Fruit fly (Drosophila melanogaster) whole organism, prepupa: ENCODE results near the gene hh.

ENCODE experiments used
- CG6808 ChIP-seq: fragments of 200-800 bp; sonication (Bioruptor generic); optimal IDR thresholded peaks from 3 replicates; lab custom pipeline; 2017; ENCODE audit warnings: missing biosample characterization, missing genetic modification characterization, mild to moderate bottlenecking, moderate library complexity, missing genetic modification reagents
- CG8319 ChIP-seq: fragments of 200-800 bp; sonication (Bioruptor generic); optimal IDR thresholded peaks from 3 replicates; lab custom pipeline; 2016; ENCODE audit warnings: missing biosample characterization, missing genetic modification characterization
- Lpt ChIP-seq: fragments of 200-800 bp; sonication (Bioruptor generic); optimal IDR thresholded peaks from 3 replicates; lab custom pipeline; 2016; ENCODE audit warnings: missing biosample characterization, missing genetic modification characterization
- Smox ChIP-seq: fragments of 200-800 bp; sonication (Bioruptor generic); optimal IDR thresholded peaks from 3 replicates; lab custom pipeline; 2016; ENCODE audit warnings: missing biosample characterization, missing genetic modification characterization
- esn ChIP-seq: fragments of 200-800 bp; sonication (Bioruptor generic); optimal IDR thresholded peaks from 2 replicates; lab custom pipeline; 2016; ENCODE audit warnings: missing biosample characterization, mild to moderate bottlenecking, missing genetic modification characterization, moderate library complexity

DNA sequence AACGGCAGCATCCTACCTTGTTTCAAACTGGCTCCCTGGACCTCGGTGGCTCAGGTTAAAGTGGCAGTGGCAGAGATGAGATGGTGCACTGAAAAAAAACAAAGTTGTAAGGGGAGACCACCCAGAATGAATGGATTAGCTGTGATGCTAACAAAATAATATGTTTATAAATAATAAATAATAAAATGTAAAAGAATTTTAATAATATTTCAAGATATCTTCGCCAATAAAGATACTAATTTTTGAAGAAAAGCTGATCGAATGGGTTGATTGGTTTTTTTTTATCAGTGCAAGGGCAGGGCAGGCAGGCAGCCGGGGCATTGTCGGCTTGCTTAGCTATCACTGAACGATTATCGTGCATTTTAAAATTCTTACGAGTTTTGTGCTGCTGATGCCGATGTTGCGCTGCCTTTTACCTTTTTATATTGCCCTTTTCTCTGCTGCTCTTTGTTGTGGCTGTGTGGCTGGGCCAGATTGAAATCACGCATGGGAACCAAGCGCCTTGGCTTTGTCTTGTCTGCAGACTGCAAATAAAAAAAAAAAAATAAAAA lies 7.4 kb upstream of the hh start:
- no peak for TF ChIP-seq Smox (GFP tag; lab: Kevin White, UChicago)
- TF ChIP-seq CG8319 = peak; percentile 24
- peak; percentile 85 for TF ChIP-seq esn (GFP tag; lab: Kevin White, UChicago)
- peak; percentile 92 for TF ChIP-seq CG6808 (GFP tag; lab: Kevin White, UChicago)
- TF ChIP-seq Lpt (GFP tag; lab: Kevin White, UChicago) = no peak
